Worm (Caenorhabditis elegans) whole organism, L4 larva: ENCODE results near the gene Y7A5A.24.

Experiments used
- R02D3.7 ChIP-seq: fragments of 150-350 bp; sonication (generic microtip); optimal IDR thresholded peaks from 3 replicates; lab custom pipeline; 2014; ENCODE audit warnings: missing biosample characterization, missing genetic modification characterization
- Y105C5A.15 ChIP-seq: fragments of 200-800 bp; sonication (Bioruptor generic); IDR thresholded peaks from 2 replicates; pipeline ENCODE4 v1.3.6; 2022; ENCODE audit warnings: missing genetic modification characterization, missing compliant biosample characterization
- aly-2 ChIP-seq: sonication (generic microtip); optimal IDR thresholded peaks from 2 replicates; lab custom pipeline; 2018; ENCODE audit warnings: missing biosample characterization, missing genetic modification characterization
- ama-1 ChIP-seq: fragments of 150-350 bp; optimal IDR thresholded peaks from 2 replicates; lab custom pipeline; 2014; ENCODE audit warnings: inconsistent platforms, mixed read lengths
- ceh-20 ChIP-seq: fragments of 200-800 bp; sonication (Bioruptor generic); IDR thresholded peaks from 2 replicates; pipeline ENCODE4 v1.3.6; 2022; ENCODE audit warnings: missing genetic modification reagents, missing genetic modification characterization, missing compliant biosample characterization
- ceh-82 ChIP-seq: sonication (generic microtip); optimal IDR thresholded peaks from 2 replicates; lab custom pipeline; 2017; ENCODE audit warnings: missing biosample characterization, missing genetic modification characterization
- ctbp-1 ChIP-seq: fragments of 200-800 bp; sonication (Bioruptor generic); IDR thresholded peaks from 2 replicates; pipeline ENCODE4 v1.3.6; 2022; ENCODE audit warnings: missing genetic modification reagents, missing genetic modification characterization, missing compliant biosample characterization
- hlh-11 ChIP-seq: fragments of 200-800 bp; sonication (Bioruptor generic); optimal IDR thresholded peaks from 2 replicates; lab custom pipeline; 2018; ENCODE audit warnings: mild to moderate bottlenecking, missing genetic modification characterization, missing compliant biosample characterization
- madf-5 ChIP-seq, 2 experiments: fragments of 200-800 bp; sonication (Bioruptor generic); IDR thresholded peaks; 2 replicates each; pipeline ENCODE4 v1.3.6; 2022; ENCODE audit warnings: missing compliant biosample characterization in 2 of 2, missing genetic modification characterization in 2 of 2
- nhr-11 ChIP-seq: fragments of 150-350 bp; optimal IDR thresholded peaks from 2 replicates; lab custom pipeline; 2014; ENCODE audit warnings: missing biosample characterization, missing genetic modification characterization
- nhr-111 ChIP-seq: fragments of 200-800 bp; sonication (Bioruptor generic); optimal IDR thresholded peaks from 2 replicates; lab custom pipeline; 2018; ENCODE audit warnings: mild to moderate bottlenecking, missing genetic modification characterization, missing compliant biosample characterization
- nhr-28 ChIP-seq: fragments of 150-350 bp; optimal IDR thresholded peaks from 2 replicates; lab custom pipeline; 2014; ENCODE audit warnings: missing biosample characterization, missing genetic modification characterization
- unc-39 ChIP-seq: sonication (generic microtip); optimal IDR thresholded peaks from 2 replicates; lab custom pipeline; 2017; ENCODE audit warnings: missing biosample characterization, missing genetic modification characterization

DNA sequence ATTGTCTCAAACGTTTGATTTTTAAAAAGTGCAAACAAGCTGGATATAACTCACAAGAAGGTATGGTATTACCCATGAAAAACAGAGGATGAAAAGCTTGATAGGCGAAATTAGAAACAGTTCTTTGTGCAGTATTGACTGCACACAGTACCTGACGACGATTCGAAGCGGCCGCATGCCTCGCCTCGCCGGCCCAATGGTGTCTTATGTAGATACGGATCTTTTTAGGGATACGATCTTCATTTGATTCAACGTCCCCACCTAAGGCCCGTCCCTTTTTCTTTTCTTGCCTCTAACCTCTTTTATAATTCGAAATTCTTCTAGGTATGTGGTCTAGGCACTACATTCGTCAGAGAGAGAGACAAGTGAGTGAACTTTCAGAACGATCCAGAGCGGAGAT lies 15.8 kb downstream of the Y7A5A.24 start, which contains the start of gene bus-17:
- no peak for TF ChIP-seq ctbp-1 (GFP tag; lab: Robert Waterston, UW)
- TF ChIP-seq ama-1 (lab: Kevin White, UChicago) = no peak
- no peak for TF ChIP-seq aly-2 (tag; lab: Kevin White, UChicago)
- no peak for TF ChIP-seq madf-5 (GFP tag; IDR thresholded peaks at IDR 0.05; lab: Robert Waterston, UW)
- no peak for TF ChIP-seq unc-39 (tag; lab: Kevin White, UChicago)
- no peak for TF ChIP-seq hlh-11
- TF ChIP-seq ceh-20 (GFP tag; lab: Robert Waterston, UW) = no peak
- no peak for TF ChIP-seq nhr-111 (GFP tag; lab: Kevin White, UChicago)
- TF ChIP-seq ceh-82 (tag; lab: Kevin White, UChicago) = no peak
- TF ChIP-seq nhr-11 (tag; lab: Kevin White, UChicago) = no peak
- TF ChIP-seq Y105C5A.15 (GFP tag; lab: Robert Waterston, UW) = no peak
- no peak for TF ChIP-seq R02D3.7 (tag; lab: Kevin White, UChicago)
- no peak for TF ChIP-seq nhr-28 (tag; lab: Kevin White, UChicago)
